Fruit fly (Drosophila melanogaster): ENCODE results near the gene CG16719.

DNA sequence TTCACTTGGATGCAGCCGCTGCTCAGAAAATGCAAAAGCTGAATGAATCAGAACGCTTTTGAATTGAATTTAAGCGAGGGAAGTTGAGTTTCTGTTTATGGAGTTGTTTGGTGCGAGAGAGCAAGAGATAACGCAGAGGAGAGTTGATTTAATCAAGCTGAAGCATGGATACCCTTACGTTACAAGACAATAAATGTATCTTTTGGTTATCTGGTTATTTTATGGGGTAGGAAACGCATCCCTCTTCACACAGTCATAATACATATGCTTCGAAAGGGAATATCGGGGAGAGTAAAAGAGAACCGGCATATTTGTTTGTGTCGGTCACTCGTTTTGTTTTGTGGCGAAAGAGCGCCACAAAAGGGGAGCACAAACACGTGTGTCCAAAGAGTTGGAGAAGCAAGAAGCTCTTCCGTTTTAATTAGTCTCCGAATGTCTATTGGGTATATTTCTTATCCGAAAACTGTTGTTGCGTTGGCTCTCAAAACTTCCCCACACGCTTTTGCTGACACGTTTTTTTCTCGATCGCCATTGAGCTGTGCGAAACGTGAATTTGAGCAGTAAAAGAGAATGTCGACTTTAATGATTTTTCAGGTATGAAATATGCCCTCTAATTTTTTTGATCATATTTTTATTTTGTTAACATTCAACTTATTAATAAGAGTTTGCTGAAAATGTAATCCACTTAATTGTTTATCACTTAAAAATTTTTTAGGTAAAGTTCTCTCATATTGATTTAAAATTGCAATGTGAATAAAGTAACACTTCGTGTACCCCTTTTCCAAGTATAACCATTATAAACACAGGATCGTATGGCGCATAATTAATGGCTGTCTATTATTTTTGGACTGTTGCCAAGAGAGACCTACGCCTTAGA lies 11.9 kb downstream of the CG16719 start, which contains the start of gene Prps:
- TF ChIP-seq CG17806 (tag; optimal IDR thresholded peaks at IDR 0.05) (peak; percentile 83), fd96Ca (GFP tag; IDR thresholded peaks at IDR 0.05) (peak; percentile 93), Snoo (tag; optimal IDR thresholded peaks at IDR 0.05) (peak; percentile 85), CG14655 (GFP tag; optimal IDR thresholded peaks at IDR 0.05) (no peak)
